Fruit fly (Drosophila melanogaster) whole organism, embryonic: ENCODE data around the gene faf.
A peak's percentile ranks its signal among the peaks of the same experiment; 100 is the strongest.

ENCODE experiments used
- Atf6 ChIP-seq: fragments of 200-800 bp; sonication (Bioruptor generic); IDR thresholded peaks from 2 replicates; pipeline ENCODE4 v1.3.6; 2022; ENCODE audit warnings: missing biosample characterization, missing genetic modification characterization
- Awh ChIP-seq: fragments of 200-800 bp; sonication (Bioruptor generic); IDR thresholded peaks from 2 replicates; pipeline ENCODE4, ENCODE4 v1.3.6; 2022; ENCODE audit warnings: missing biosample characterization, missing genetic modification characterization
- CG11093 ChIP-seq: fragments of 200-800 bp; sonication (Bioruptor generic); IDR thresholded peaks from 3 replicates; pipeline ENCODE4 v1.3.6; 2022; ENCODE audit warnings: missing biosample characterization, missing genetic modification characterization
- CG11247 ChIP-seq: fragments of 200-800 bp; sonication (Bioruptor generic); IDR thresholded peaks from 2 replicates; pipeline ENCODE4 v1.3.6; 2022; ENCODE audit warnings: missing biosample characterization, missing genetic modification characterization
- CG12104 ChIP-seq: fragments of 200-800 bp; sonication (Bioruptor generic); optimal IDR thresholded peaks from 3 replicates; lab custom pipeline; 2016; ENCODE audit warnings: missing biosample characterization, missing genetic modification characterization
- CG13894 ChIP-seq: fragments of 200-800 bp; sonication (Bioruptor generic); optimal IDR thresholded peaks from 3 replicates; lab custom pipeline; 2018; ENCODE audit warnings: missing biosample characterization, mild to moderate bottlenecking, missing genetic modification characterization, moderate library complexity
- CG18011 ChIP-seq: fragments of 200-800 bp; sonication (Bioruptor generic); optimal IDR thresholded peaks from 2 replicates; lab custom pipeline; 2017; ENCODE audit warnings: missing biosample characterization, missing genetic modification characterization, mild to moderate bottlenecking, moderate library complexity, missing genotype
- CG18764 ChIP-seq: fragments of 200-800 bp; sonication (Bioruptor generic); optimal IDR thresholded peaks from 3 replicates; lab custom pipeline; 2016; ENCODE audit warnings: missing biosample characterization, missing genetic modification characterization
- CG30403 ChIP-seq: fragments of 200-800 bp; sonication (Bioruptor generic); optimal IDR thresholded peaks from 3 replicates; lab custom pipeline; 2016; ENCODE audit warnings: missing biosample characterization, missing genetic modification characterization
- CG3163 ChIP-seq: fragments of 200-800 bp; sonication (Bioruptor generic); optimal IDR thresholded peaks from 3 replicates; lab custom pipeline; 2016; ENCODE audit warnings: missing biosample characterization, missing genetic modification characterization
- CG6683 ChIP-seq: fragments of 200-800 bp; sonication (Bioruptor generic); optimal IDR thresholded peaks from 2 replicates; lab custom pipeline; 2017; ENCODE audit warnings: missing biosample characterization, mild to moderate bottlenecking, missing genetic modification characterization, missing genetic modification reagents
- CG7271 ChIP-seq: fragments of 200-800 bp; sonication (Bioruptor generic); optimal IDR thresholded peaks from 2 replicates; lab custom pipeline; 2018; ENCODE audit warnings: missing biosample characterization, mild to moderate bottlenecking, missing genetic modification characterization, moderate library complexity
- CG7928 ChIP-seq: fragments of 200-800 bp; sonication (Bioruptor generic); optimal IDR thresholded peaks from 2 replicates; lab custom pipeline; 2017; ENCODE audit warnings: missing biosample characterization, mild to moderate bottlenecking, missing genetic modification characterization
- CG8388 ChIP-seq: fragments of 200-800 bp; sonication (Bioruptor generic); optimal IDR thresholded peaks from 2 replicates; lab custom pipeline; 2019; ENCODE audit warnings: missing biosample characterization, mild to moderate bottlenecking, missing genetic modification characterization, moderate library complexity
- E2f2 ChIP-seq: fragments of 200-800 bp; sonication (Bioruptor generic); IDR thresholded peaks from 2 replicates; pipeline ENCODE4 v1.3.6; 2022; ENCODE audit warnings: missing biosample characterization, missing genetic modification characterization
- Fer2 ChIP-seq: fragments of 200-800 bp; sonication (Bioruptor generic); optimal IDR thresholded peaks from 2 replicates; lab custom pipeline; 2018; ENCODE audit warnings: missing biosample characterization, mild to moderate bottlenecking, missing genetic modification characterization, moderate library complexity
- HLH3B ChIP-seq: fragments of 200-800 bp; sonication (Bioruptor generic); IDR thresholded peaks from 2 replicates; pipeline ENCODE4 v1.3.6; 2022; ENCODE audit warnings: missing biosample characterization, missing genetic modification characterization
- Max ChIP-seq: fragments of 200-800 bp; sonication (Bioruptor generic); optimal IDR thresholded peaks from 2 replicates; lab custom pipeline; 2016; ENCODE audit warnings: missing biosample characterization, mild to moderate bottlenecking, missing genetic modification characterization
- Med ChIP-seq: fragments of 200-800 bp; sonication (Bioruptor generic); peaks from one replicate; lab custom pipeline; 2016; ENCODE audit warnings: missing biosample characterization, missing genetic modification characterization, mild to moderate bottlenecking, inconsistent platforms, moderate library complexity
- Myb ChIP-seq: fragments of 200-800 bp; sonication (Bioruptor generic); optimal IDR thresholded peaks from 2 replicates; lab custom pipeline; 2016; ENCODE audit warnings: missing biosample characterization, missing genetic modification characterization
- NC2β ChIP-seq: fragments of 200-800 bp; sonication (Bioruptor generic); optimal IDR thresholded peaks from 2 replicates; lab custom pipeline; 2016; ENCODE audit warnings: missing biosample characterization, missing genetic modification characterization
- NFAT ChIP-seq: fragments of 200-800 bp; sonication (Bioruptor generic); IDR thresholded peaks from 2 replicates; pipeline ENCODE4 v1.3.6; 2022; ENCODE audit warnings: missing biosample characterization, missing genetic modification characterization
- Nf-YA ChIP-seq: fragments of 200-800 bp; sonication (Bioruptor generic); IDR thresholded peaks from 2 replicates; pipeline ENCODE4 v1.3.6; 2022; ENCODE audit warnings: missing biosample characterization, missing genetic modification characterization
- NfI ChIP-seq: fragments of 200-800 bp; sonication (Bioruptor generic); optimal IDR thresholded peaks from 3 replicates; lab custom pipeline; 2018; ENCODE audit warnings: missing biosample characterization, mild to moderate bottlenecking, missing genetic modification characterization, moderate library complexity
- Oli ChIP-seq: fragments of 200-800 bp; sonication (Bioruptor generic); optimal IDR thresholded peaks from 2 replicates; lab custom pipeline; 2018; ENCODE audit warnings: missing biosample characterization, mild to moderate bottlenecking, missing genetic modification characterization, moderate library complexity
- Xrp1 ChIP-seq: fragments of 200-800 bp; sonication (Bioruptor generic); IDR thresholded peaks from 2 replicates; pipeline ENCODE4 v1.3.6; 2022; ENCODE audit warnings: missing biosample characterization, missing genetic modification characterization
- cg ChIP-seq: fragments of 200-800 bp; sonication (Bioruptor generic); optimal IDR thresholded peaks from 3 replicates; lab custom pipeline; 2019; ENCODE audit warnings: missing biosample characterization, mild to moderate bottlenecking, missing genetic modification characterization, moderate library complexity
- chinmo ChIP-seq: fragments of 200-800 bp; sonication (Bioruptor generic); IDR thresholded peaks from 4 replicates; pipeline ENCODE4 v1.3.6; 2022; ENCODE audit warnings: missing biosample characterization, missing genetic modification characterization; ENCODE audit not compliant: partially characterized antibody
- chm ChIP-seq: fragments of 200-800 bp; sonication (Bioruptor generic); IDR thresholded peaks from 2 replicates; pipeline ENCODE4 v1.3.6; 2022; ENCODE audit warnings: missing biosample characterization, missing genetic modification characterization
- ci ChIP-seq: fragments of 200-800 bp; sonication (Bioruptor generic); IDR thresholded peaks from 3 replicates; pipeline ENCODE4 v1.3.6; 2022; ENCODE audit warnings: missing biosample characterization, missing genetic modification characterization
- crp ChIP-seq, 2 experiments: fragments of 200-800 bp; sonication (Bioruptor generic); optimal IDR thresholded peaks; 2 replicates in 1 of 2; 3 replicates in 1 of 2; lab custom pipeline; 2017; ENCODE audit warnings: missing biosample characterization in 2 of 2, missing genetic modification characterization in 2 of 2, mild to moderate bottlenecking in 1 of 2, moderate library complexity in 1 of 2
- dysf ChIP-seq: fragments of 200-800 bp; sonication (Bioruptor generic); IDR thresholded peaks from 3 replicates; pipeline ENCODE4 v1.3.6; 2022; ENCODE audit warnings: missing biosample characterization, missing genetic modification characterization
- ems ChIP-seq: fragments of 200-800 bp; sonication (Bioruptor generic); optimal IDR thresholded peaks from 3 replicates; lab custom pipeline; 2016; ENCODE audit warnings: missing biosample characterization, missing genetic modification characterization
- eyg ChIP-seq: fragments of 200-800 bp; sonication (Bioruptor generic); optimal IDR thresholded peaks from 3 replicates; lab custom pipeline; 2016; ENCODE audit warnings: missing biosample characterization, missing genetic modification characterization
- gce ChIP-seq: fragments of 200-800 bp; sonication (Bioruptor generic); IDR thresholded peaks from 3 replicates; pipeline ENCODE4 v1.3.6; 2022; ENCODE audit warnings: missing biosample characterization, missing genetic modification characterization
- hb ChIP-seq: fragments of 200-800 bp; sonication (Bioruptor generic); IDR thresholded peaks from 3 replicates; pipeline ENCODE4 v1.3.6; 2022; ENCODE audit warnings: missing biosample characterization, missing genetic modification characterization; ENCODE audit not compliant: partially characterized antibody
- hkb ChIP-seq, 2 experiments: fragments of 200-800 bp in 1 of 2; fragments of >200 bp in 1 of 2; sonication (Bioruptor generic) in 1 of 2; IDR thresholded peaks in 1 of 2; optimal IDR thresholded peaks in 1 of 2; 2 replicates each; pipeline versions ENCODE4 v1.3.6 to Lab custom; 2017 to 2022; ENCODE audit warnings: missing biosample characterization in 1 of 2, missing genetic modification characterization in 1 of 2
- kni ChIP-seq: fragments of 200-800 bp; sonication (Bioruptor generic); optimal IDR thresholded peaks from 3 replicates; lab custom pipeline; 2017; ENCODE audit warnings: mild to moderate bottlenecking, missing biosample characterization, missing genetic modification reagents, missing genetic modification characterization
- knrl ChIP-seq: fragments of 200-800 bp; sonication (Bioruptor generic); IDR thresholded peaks from 3 replicates; pipeline ENCODE4 v1.3.6; 2022; ENCODE audit warnings: missing biosample characterization, missing genetic modification characterization; ENCODE audit not compliant: partially characterized antibody
- lov ChIP-seq, 2 experiments: fragments of 200-800 bp in 1 of 2; fragments of >200 bp in 1 of 2; sonication (Bioruptor generic) in 1 of 2; IDR thresholded peaks in 1 of 2; optimal IDR thresholded peaks in 1 of 2; 2 replicates in 1 of 2; 3 replicates in 1 of 2; pipeline versions ENCODE4 v1.3.6 to Lab custom; 2017 to 2022; ENCODE audit warnings: missing biosample characterization in 1 of 2, missing genetic modification characterization in 1 of 2
- pzg ChIP-seq: fragments of 200-800 bp; sonication (Bioruptor generic); optimal IDR thresholded peaks from 3 replicates; lab custom pipeline; 2018; ENCODE audit warnings: missing biosample characterization, mild to moderate bottlenecking, missing genetic modification characterization, moderate library complexity
- sens ChIP-seq: fragments of 200-800 bp; sonication (Bioruptor generic); peaks from one replicate; lab custom pipeline; 2016; ENCODE audit warnings: missing biosample characterization, missing genetic modification characterization
- slou ChIP-seq: fragments of 200-800 bp; sonication (Bioruptor generic); optimal IDR thresholded peaks from 3 replicates; lab custom pipeline; 2016; ENCODE audit warnings: missing biosample characterization, missing genetic modification characterization
- so ChIP-seq: fragments of 200-800 bp; sonication (Bioruptor generic); IDR thresholded peaks from 3 replicates; pipeline ENCODE4 v1.3.6; 2022; ENCODE audit warnings: missing biosample characterization, missing genetic modification characterization
- sob ChIP-seq: fragments of 200-800 bp; sonication (Bioruptor generic); IDR thresholded peaks from 2 replicates; pipeline ENCODE4 v1.3.6; 2022; ENCODE audit warnings: missing biosample characterization, missing genetic modification characterization
- stwl ChIP-seq: fragments of 200-800 bp; sonication (Bioruptor generic); optimal IDR thresholded peaks from 3 replicates; lab custom pipeline; 2018; ENCODE audit warnings: missing biosample characterization, mild to moderate bottlenecking, missing genetic modification characterization, moderate library complexity
- tna ChIP-seq: fragments of 200-800 bp; sonication (Bioruptor generic); IDR thresholded peaks from 2 replicates; pipeline ENCODE4 v1.3.6; 2022; ENCODE audit warnings: missing biosample characterization, missing genetic modification characterization; ENCODE audit not compliant: partially characterized antibody
- tup ChIP-seq: fragments of 200-800 bp; sonication (Bioruptor generic); optimal IDR thresholded peaks from 2 replicates; lab custom pipeline; 2016; ENCODE audit warnings: missing biosample characterization, mild to moderate bottlenecking, missing genetic modification characterization, moderate library complexity
- unc-4 ChIP-seq: fragments of 200-800 bp; sonication (Bioruptor generic); IDR thresholded peaks from 2 replicates; pipeline ENCODE4 v1.3.6; 2022; ENCODE audit warnings: missing biosample characterization, missing genetic modification characterization; ENCODE audit not compliant: partially characterized antibody
- wor ChIP-seq: fragments of 200-800 bp; sonication (Bioruptor generic); IDR thresholded peaks from 2 replicates; pipeline ENCODE4 v1.3.6; 2022; ENCODE audit warnings: missing biosample characterization, missing genetic modification characterization

faf gene

dm6 chr3R:31745629-31746081, 31.2 kb upstream of the faf start, which contains the start of gene awd (continued):
- TF ChIP-seq CG18011 = no peak
- TF ChIP-seq tna (GFP tag; lab: Robert Waterston, UW) = peak; percentile 15; the same call in 1 of the 2 replicates
- TF ChIP-seq knrl (GFP tag; lab: Robert Waterston, UW) = 0 out of 3 replicates have a peak, but pooled peaks have one; percentile 18
- no peak for TF ChIP-seq lov (optimal IDR thresholded peaks at IDR 0.05; lab: Kevin White, UChicago)
- peak; percentile 28; the same call in 1 of the 3 replicates for TF ChIP-seq lov (GFP tag; IDR thresholded peaks at IDR 0.05; lab: Robert Waterston, UW)
- TF ChIP-seq unc-4 (GFP tag; lab: Robert Waterston, UW) = 0 out of 2 replicates have a peak, but pooled peaks have one; percentile 18
- TF ChIP-seq ci (GFP tag; lab: Robert Waterston, UW) = no peak
- TF ChIP-seq CG8388 = no peak
- peak; percentile 48 for TF ChIP-seq Max (GFP tag; lab: Kevin White, UChicago)
- peak; percentile 48 for TF ChIP-seq Myb
- TF ChIP-seq CG11247 (GFP tag; lab: Robert Waterston, UW) = no peak
- TF ChIP-seq kni (GFP tag; lab: Kevin White, UChicago) = no peak
- no peak for TF ChIP-seq CG7271
- TF ChIP-seq wor (GFP tag; lab: Robert Waterston, UW) = no peak
- 0 out of 4 replicates have a peak, but pooled peaks have one; percentile 44 for TF ChIP-seq chinmo (GFP tag; lab: Robert Waterston, UW)
- TF ChIP-seq CG11093 (GFP tag; lab: Robert Waterston, UW) = no peak
- TF ChIP-seq pzg = peak; percentile 81
- TF ChIP-seq sens (GFP tag; lab: Kevin White, UChicago) = peak; percentile 33
- no peak for TF ChIP-seq chm
- TF ChIP-seq CG30403 (GFP tag; lab: Kevin White, UChicago) = no peak
- no peak for TF ChIP-seq hb (GFP tag; lab: Robert Waterston, UW)
- TF ChIP-seq Atf6 (GFP tag; lab: Robert Waterston, UW) = no peak
- TF ChIP-seq dysf = no peak
- TF ChIP-seq CG3163 (GFP tag; lab: Kevin White, UChicago) = peak; percentile 5
- peak; percentile 61 for TF ChIP-seq Med (GFP tag; lab: Kevin White, UChicago)
- TF ChIP-seq CG18764 (GFP tag; lab: Kevin White, UChicago) = no peak
- no peak for TF ChIP-seq so (GFP tag; lab: Robert Waterston, UW)
- no peak for TF ChIP-seq gce (GFP tag; lab: Robert Waterston, UW)
- TF ChIP-seq NC2β = no peak
- no peak for TF ChIP-seq cg (GFP tag; lab: Kevin White, UChicago)
- TF ChIP-seq NfI = no peak
- TF ChIP-seq eyg (GFP tag; lab: Kevin White, UChicago) = no peak
- no peak for TF ChIP-seq Fer2 (tag; lab: Kevin White, UChicago)
- no peak for TF ChIP-seq Awh (GFP tag; lab: Robert Waterston, UW)
- no peak for TF ChIP-seq hkb (optimal IDR thresholded peaks at IDR 0.05; lab: Kevin White, UChicago)
- no peak for TF ChIP-seq hkb (GFP tag; IDR thresholded peaks at IDR 0.05; lab: Robert Waterston, UW)
- TF ChIP-seq Xrp1 (GFP tag; lab: Robert Waterston, UW) = no peak
- no peak for TF ChIP-seq sob (GFP tag; lab: Robert Waterston, UW)
- no peak for TF ChIP-seq ems
- no peak for TF ChIP-seq CG13894 (tag; lab: Kevin White, UChicago)
- TF ChIP-seq CG6683 (GFP tag; lab: Kevin White, UChicago) = no peak
- no peak for TF ChIP-seq tup (GFP tag; lab: Kevin White, UChicago)
- no peak for TF ChIP-seq Oli (tag; lab: Kevin White, UChicago)
- peak; percentile 50 for TF ChIP-seq stwl
- TF ChIP-seq crp (GFP tag; optimal IDR thresholded peaks at IDR 0.05; lab: Kevin White, UChicago) = peak in 1 of 2 experiments; percentile 28
- TF ChIP-seq NFAT = peak; percentile 14; the same call in 1 of the 2 replicates
- TF ChIP-seq Nf-YA (GFP tag; lab: Robert Waterston, UW) = no peak
- no peak for TF ChIP-seq CG7928 (GFP tag; lab: Kevin White, UChicago)
- peak; percentile 74 for TF ChIP-seq E2f2 (GFP tag; lab: Robert Waterston, UW)
- no peak for TF ChIP-seq HLH3B (GFP tag; lab: Robert Waterston, UW)
- TF ChIP-seq slou (GFP tag; lab: Kevin White, UChicago) = no peak
- no peak for TF ChIP-seq CG12104
